Fruit fly (Drosophila melanogaster) whole organism, larva: Measurements from ENCODE around the gene PH4alphaNE2.

Experiments
- noc ChIP-seq: fragments of 200-800 bp; sonication (Bioruptor generic); optimal IDR thresholded peaks from 3 replicates; lab custom pipeline; 2019; ENCODE audit warnings: missing biosample characterization, mild to moderate bottlenecking, missing genetic modification characterization, moderate library complexity

The PH4alphaNE2 gene

DNA sequence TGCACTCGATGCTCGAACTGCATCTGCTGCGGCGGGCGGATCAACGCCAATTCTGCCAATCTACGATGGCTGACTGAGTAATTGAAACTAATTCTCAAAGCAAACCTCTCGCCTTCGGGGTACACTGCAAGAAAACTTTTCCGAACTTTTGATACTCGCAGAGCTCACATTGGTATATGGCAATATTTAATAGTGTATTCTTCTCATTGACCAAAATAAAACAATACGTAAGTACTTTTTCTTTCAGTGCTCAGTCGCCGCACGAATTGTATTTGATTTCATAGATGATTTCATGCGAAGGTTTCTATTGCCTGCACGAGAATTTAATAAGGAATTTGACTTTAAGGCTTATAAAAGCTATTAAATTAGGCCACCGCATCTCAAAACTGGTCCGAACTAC lies 13.6 kb upstream of the PH4alphaNE2 start:
- TF ChIP-seq noc (tag; lab: Kevin White, UChicago), result no peak

dm6 chr3R:30518274-30518873 lies 6.4 kb upstream of the PH4alphaNE2 start:
- TF ChIP-seq noc (tag; lab: Kevin White, UChicago), result no peak

DNA sequence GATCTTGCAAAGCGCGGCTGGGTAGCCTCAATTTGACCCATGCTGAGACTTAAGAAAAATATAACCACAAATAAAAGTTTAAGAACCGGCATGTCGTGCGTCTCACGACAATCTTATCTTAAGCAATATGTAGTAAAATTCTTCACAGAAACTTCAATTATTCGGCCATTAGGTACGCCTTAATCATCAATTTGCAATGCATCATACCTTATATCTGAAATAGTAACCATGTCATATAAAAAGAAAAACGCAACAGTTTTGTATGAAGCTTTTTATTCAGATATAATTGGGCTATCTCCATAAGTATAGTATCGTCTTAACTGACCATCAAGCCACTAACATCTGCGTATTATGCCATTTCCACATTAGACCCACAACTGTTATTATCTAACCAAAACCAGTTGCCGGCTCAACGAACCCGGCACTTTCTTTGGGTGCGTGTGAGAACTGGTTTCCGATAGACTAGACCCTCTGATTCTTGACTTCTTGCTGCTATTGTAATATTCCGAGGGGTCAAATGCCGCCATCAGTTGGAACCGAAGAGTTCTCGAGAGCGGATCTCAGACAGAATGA lies 2.3 kb upstream of the PH4alphaNE2 start, which contains the start of the genes CG31524 and CG9698:
TSS of gene CG31524 (minus strand) at position 101 of the 573 bp plus-strand sequence.
TSS of gene CG9698 (plus strand) at position 523 of the 573 bp plus-strand sequence.
- TF ChIP-seq noc (tag; lab: Kevin White, UChicago), result no peak

DNA sequence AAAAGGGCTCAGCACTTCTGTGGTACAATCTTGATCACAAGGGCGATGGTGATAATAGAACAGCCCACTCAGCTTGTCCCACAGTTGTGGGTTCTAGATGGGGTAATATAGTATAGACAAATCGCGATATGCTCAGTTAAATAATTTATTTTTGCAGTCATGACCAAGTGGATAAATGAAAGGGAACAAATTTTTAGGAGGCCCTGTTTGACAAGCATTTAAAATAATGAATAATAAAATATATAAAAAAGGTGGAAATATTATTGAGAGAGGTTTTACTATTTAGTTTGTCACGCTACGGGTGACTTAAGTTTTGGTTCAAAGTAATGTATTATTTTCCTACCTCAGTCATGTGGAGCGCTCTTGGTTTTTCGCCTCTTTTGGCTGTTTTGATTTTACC lies 4.3 kb downstream of the PH4alphaNE2 start, which contains the start of gene CG34041:
TSS of gene CG34041 (plus strand) at position 301 of the 400 bp plus-strand sequence.
- TF ChIP-seq noc (tag; lab: Kevin White, UChicago), result no peak

DNA sequence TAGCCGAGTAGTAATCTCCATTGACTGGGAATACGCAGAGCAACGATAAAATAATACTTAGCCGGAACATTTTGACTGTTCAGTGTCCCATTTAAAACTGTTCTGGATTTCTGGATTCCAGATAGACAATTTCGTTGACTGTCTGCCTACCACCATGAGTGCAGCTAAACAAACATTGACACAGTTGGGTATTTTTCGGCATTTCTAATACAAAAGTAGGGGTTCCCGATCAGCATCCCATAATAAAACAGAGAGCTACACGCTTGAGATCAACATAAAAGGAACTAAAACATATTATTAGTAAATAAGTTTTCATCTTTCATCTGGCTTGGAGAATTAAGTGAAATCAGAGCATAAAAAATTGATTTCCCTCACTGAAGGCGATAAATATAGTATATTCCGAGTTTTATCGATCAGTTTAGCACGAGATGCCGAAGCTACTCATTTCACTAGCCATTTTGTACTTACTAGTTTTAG lies 6.4 kb downstream of the PH4alphaNE2 start, which contains the start of the genes PH4alphaSG1 and CG15539:
TSS of gene PH4alphaSG1 (minus strand) at position 101 of the 477 bp plus-strand sequence.
TSS of gene CG15539 (plus strand) at position 427 of the 477 bp plus-strand sequence.
- TF ChIP-seq noc (tag; lab: Kevin White, UChicago), result no peak

DNA sequence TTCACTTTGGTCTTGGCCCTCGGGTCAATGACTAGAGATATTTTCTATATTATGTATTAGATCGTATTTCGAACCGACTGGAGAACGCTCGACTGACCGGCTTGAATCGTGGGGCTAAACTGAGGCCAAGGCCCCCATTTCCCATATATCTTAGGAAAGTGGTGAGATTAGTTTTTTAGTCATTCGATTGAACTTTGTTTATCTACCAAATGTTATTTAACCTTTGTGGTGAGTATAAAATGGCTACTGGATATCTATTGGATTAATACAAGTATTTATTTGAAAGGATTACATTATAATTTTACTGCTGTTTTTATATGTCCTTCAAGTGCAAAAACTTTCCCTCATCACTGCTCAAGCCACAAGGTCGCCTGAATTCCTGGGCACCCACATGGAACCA lies 8.6 kb downstream of the PH4alphaNE2 start, which contains the start of gene CG31371:
TSS of gene CG31371 (minus strand) at position 101 of the 400 bp plus-strand sequence.
- TF ChIP-seq noc (tag; lab: Kevin White, UChicago), result no peak

dm6 chr3R:30501174-30501573 lies 10.8 kb downstream of the PH4alphaNE2 start:
- TF ChIP-seq noc (tag; lab: Kevin White, UChicago), result peak; percentile 36

DNA sequence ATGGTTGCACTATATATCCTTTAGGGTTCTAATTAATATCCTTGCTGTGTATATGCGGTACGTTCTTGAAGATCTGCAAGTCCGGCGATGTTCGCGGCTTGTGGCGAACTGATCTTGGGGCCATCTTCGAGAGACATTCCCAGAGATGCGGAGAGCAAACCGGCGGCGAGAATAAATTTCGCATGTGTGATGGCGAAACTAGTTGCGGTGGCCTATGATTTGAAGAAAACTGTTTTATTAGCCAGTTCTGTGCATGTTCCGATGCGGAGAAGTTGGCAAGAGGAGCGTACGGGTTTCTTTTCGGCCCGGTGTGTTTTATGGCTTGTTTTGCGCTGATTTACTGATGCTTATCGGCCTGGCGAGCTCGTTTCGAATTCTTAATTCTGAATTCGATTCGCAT lies 11.8 kb downstream of the PH4alphaNE2 start, which contains the start of gene PH4alphaNE1:
TSS of gene PH4alphaNE1 (minus strand) at position 101 of the 400 bp plus-strand sequence.
- no peak for TF ChIP-seq noc (tag; lab: Kevin White, UChicago)

DNA sequence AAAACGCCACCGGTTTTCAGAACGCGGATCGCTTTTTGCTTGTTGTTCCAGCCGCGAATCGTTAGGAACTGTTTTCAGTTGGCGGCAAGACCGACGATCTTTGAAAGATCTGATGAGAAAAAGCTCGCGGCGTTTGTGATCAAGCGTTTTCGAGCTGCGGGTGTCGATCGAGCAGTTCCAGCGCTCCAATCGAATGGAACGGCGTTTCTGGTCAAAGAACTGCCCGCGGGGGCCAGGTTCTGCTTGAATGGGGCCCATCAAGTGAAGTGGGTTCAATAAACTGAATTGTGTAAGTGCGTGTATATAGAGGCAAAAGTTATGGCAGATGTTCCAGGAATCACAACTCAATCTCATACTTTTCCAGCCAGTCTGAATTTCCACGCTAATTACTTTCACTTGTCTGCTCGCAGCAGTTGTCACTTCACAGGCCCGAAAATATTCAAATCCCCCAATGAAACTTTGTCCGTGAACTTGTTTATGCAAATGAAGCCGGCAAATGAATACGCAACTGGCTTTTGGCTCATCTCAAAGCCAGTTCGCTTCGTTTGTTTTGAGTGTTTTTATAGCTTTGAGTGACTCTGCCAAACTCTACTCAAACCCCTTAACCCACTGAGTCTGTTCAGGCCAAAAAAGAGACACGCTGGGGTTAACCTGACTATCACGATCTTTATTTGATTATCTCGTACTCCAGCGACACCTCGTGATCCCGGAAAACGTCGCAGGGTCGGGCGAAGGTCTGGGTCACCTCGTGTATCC lies 15.7 kb downstream of the PH4alphaNE2 start, which contains the start of gene PH4alphaMP:
TSS of gene PH4alphaMP (minus strand) at position 51 of the 756 bp plus-strand sequence.
- no peak for TF ChIP-seq noc (tag; lab: Kevin White, UChicago)

DNA sequence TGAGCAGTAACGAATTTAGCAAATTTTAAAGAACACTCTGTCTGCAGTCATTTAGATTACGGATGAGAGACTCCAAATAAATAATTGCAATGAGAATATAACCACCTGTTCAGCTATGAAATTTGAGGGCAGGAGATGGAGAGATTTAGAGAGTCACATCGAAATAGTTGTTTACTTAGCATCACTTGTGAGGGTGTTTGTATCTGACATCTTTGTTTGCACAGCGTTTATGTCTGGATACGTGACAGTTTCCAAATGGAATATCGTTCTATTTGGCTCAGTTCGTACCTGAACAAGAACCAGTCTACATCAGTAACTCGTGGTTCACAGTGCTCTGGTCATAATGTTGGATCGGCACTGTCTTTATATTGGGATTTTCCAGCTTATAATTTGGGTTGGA lies 22.2 kb downstream of the PH4alphaNE2 start, which contains the start of gene PH4alphaSG2:
TSS of gene PH4alphaSG2 (plus strand) at position 278 of the 400 bp plus-strand sequence.
- TF ChIP-seq noc (tag; lab: Kevin White, UChicago), result peak; percentile 11

DNA sequence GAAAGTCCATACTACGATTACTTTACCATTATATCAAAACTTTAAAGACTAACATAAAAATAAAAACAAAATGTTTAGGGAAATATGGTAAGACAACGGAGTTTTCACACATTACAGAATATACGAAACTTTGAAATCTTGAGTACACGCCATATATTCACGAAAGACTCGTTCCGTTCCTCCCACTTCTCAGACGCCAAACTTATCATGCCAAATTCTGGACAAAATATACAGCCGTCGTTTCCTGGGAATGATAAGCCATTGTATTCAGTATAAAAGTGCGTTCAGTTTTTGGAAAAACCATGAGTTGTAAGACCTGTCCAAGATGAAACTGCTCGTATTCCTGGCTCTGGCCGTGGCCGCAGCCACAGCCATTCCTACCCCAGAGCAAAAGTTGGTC lies 23.4 kb downstream of the PH4alphaNE2 start, which contains the start of gene Jon99Fi:
TSS of gene Jon99Fi (plus strand) at position 301 of the 400 bp plus-strand sequence.
- TF ChIP-seq noc (tag; lab: Kevin White, UChicago), result peak; percentile 47

DNA sequence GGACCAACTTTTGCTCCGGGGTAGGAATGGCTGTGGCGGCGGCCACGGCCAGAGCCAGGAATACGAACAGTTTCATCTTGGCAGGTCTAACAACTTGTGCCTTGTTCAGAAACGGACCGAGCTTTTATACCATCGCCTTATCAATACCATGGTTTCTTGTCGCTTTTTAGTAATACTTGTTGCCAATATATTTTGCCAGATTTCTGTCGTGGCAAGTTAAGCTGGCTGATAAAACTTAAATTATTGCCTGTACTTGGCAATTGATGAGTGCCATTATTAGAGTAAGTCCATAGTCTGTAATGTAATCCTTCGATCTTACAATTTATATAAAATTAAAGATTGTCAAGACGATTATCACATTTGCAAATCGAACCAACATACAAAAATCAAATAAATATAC lies 24.2 kb downstream of the PH4alphaNE2 start, which contains the start of gene Jon99Fii:
TSS of gene Jon99Fii (minus strand) at position 101 of the 400 bp plus-strand sequence.
- TF ChIP-seq noc (tag; lab: Kevin White, UChicago), result no peak

dm6 chr3R:30476367-30476766 lies 35.6 kb downstream of the PH4alphaNE2 start, which contains the start of gene spdo:
TSS of gene spdo (plus strand) at chr3R:30476684.
- TF ChIP-seq noc (tag; lab: Kevin White, UChicago), result no peak

DNA sequence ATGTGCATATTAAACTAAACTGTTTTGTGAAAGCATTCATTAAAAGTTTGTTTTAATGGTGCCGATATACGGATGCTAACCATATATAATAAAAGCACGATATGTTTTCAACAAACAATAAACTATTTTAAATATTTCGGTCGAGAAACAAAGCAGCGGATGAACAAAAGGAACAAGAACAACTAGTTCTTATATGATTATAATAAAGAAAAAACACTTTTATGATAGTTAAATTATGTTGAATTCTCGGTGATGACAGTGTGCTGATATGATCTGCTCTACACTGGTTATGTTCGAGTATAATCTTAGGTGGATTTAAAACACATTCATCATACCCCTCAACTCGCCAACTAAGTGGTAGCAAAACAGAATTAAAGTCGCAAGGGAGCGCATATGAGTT lies 36.1 kb downstream of the PH4alphaNE2 start:
- no peak for TF ChIP-seq noc (tag; lab: Kevin White, UChicago)

dm6 chr3R:30474667-30475213 lies 37.3 kb downstream of the PH4alphaNE2 start:
- TF ChIP-seq noc (tag; lab: Kevin White, UChicago), result no peak
